Fruit fly (Drosophila melanogaster): ENCODE results near the gene grass.

dm6 chr3R:27178546-27179375 is 21.0 kb downstream of the grass start:
- TF ChIP-seq CG8119 (GFP tag; IDR thresholded peaks at IDR 0.05) (peak; percentile 60; the same call in 2 of the 3 replicates), CG1621 (tag; optimal IDR thresholded peaks at IDR 0.05) (peak; percentile 24), OdsH (GFP tag; optimal IDR thresholded peaks at IDR 0.05) (peak; percentile 22), Hr39 (GFP tag; optimal IDR thresholded peaks at IDR 0.05) (no peak), CG31627 (GFP tag; optimal IDR thresholded peaks at IDR 0.05) (no peak), CG6276 (GFP tag; optimal IDR thresholded peaks at IDR 0.05) (no peak), CG11294 (GFP tag; IDR thresholded peaks at IDR 0.05) (no peak), fd59A (GFP tag; optimal IDR thresholded peaks at IDR 0.05) (peak; percentile 51), CG11902 (GFP tag; optimal IDR thresholded peaks at IDR 0.05) (no peak), Hr38 (GFP tag; optimal IDR thresholded peaks at IDR 0.05) (no peak), Ets21C (GFP tag; optimal IDR thresholded peaks at IDR 0.05) (no peak)
